Fruit fly (Drosophila melanogaster) whole organism, embryonic: ENCODE measurements around the gene dysf.
A peak's percentile ranks its signal among the peaks of the same experiment; 100 is the strongest.

Source experiments
- BtbVII ChIP-seq: fragments of 200-800 bp; sonication (Bioruptor generic); optimal IDR thresholded peaks from 3 replicates; lab custom pipeline; 2017; ENCODE audit warnings: missing biosample characterization, mild to moderate bottlenecking, missing genetic modification characterization
- CG10267 ChIP-seq: fragments of 200-800 bp; sonication (Bioruptor generic); optimal IDR thresholded peaks from 2 replicates; lab custom pipeline; 2018; ENCODE audit warnings: missing biosample characterization, mild to moderate bottlenecking, missing genetic modification characterization, moderate library complexity
- CG10321 ChIP-seq: fragments of 200-800 bp; sonication (Bioruptor generic); IDR thresholded peaks from 2 replicates; pipeline ENCODE4 v1.3.6; 2022; ENCODE audit warnings: missing biosample characterization, missing genetic modification characterization
- CG12299 ChIP-seq: fragments of 200-800 bp; sonication (Bioruptor generic); optimal IDR thresholded peaks from 2 replicates; lab custom pipeline; 2018; ENCODE audit warnings: missing biosample characterization, mild to moderate bottlenecking, missing genetic modification characterization
- CG13287 ChIP-seq: fragments of 200-800 bp; sonication (Bioruptor generic); IDR thresholded peaks from 2 replicates; pipeline ENCODE4 v1.3.6; 2022; ENCODE audit warnings: missing biosample characterization, missing genetic modification characterization; ENCODE audit not compliant: partially characterized antibody
- CG14441 ChIP-seq: fragments of 200-800 bp; sonication (Bioruptor generic); IDR thresholded peaks from 2 replicates; pipeline ENCODE4 v1.3.6; 2022; ENCODE audit warnings: missing biosample characterization, missing genetic modification characterization
- CG15073 ChIP-seq: fragments of 200-800 bp; sonication (Bioruptor generic); optimal IDR thresholded peaks from 2 replicates; lab custom pipeline; 2016; ENCODE audit warnings: missing biosample characterization, missing genetic modification characterization
- CG17328 ChIP-seq: fragments of 200-800 bp; sonication (Bioruptor generic); IDR thresholded peaks from 2 replicates; pipeline ENCODE4 v1.3.6; 2022; ENCODE audit warnings: missing biosample characterization, missing genetic modification characterization
- CG17361 ChIP-seq: fragments of 200-800 bp; sonication (Bioruptor generic); IDR thresholded peaks from 3 replicates; pipeline ENCODE4 v1.3.6; 2022; ENCODE audit warnings: missing biosample characterization, missing genetic modification characterization
- CG2712 ChIP-seq: fragments of 200-800 bp; optimal IDR thresholded peaks from 3 replicates; lab custom pipeline; 2019; ENCODE audit warnings: missing biosample characterization, mild to moderate bottlenecking, missing genetic modification characterization, moderate library complexity
- CG2875 ChIP-seq: fragments of 200-800 bp; sonication (Bioruptor generic); optimal IDR thresholded peaks from 2 replicates; lab custom pipeline; 2017; ENCODE audit warnings: missing biosample characterization, mild to moderate bottlenecking, missing genetic modification characterization, missing genetic modification reagents
- CG30020 ChIP-seq: fragments of 200-800 bp; optimal IDR thresholded peaks from 2 replicates; lab custom pipeline; 2019; ENCODE audit warnings: missing biosample characterization, mild to moderate bottlenecking, missing genetic modification characterization, moderate library complexity
- CG34224 ChIP-seq: fragments of 200-800 bp; sonication (Bioruptor generic); IDR thresholded peaks from 3 replicates; pipeline ENCODE4 v1.3.6; 2022; ENCODE audit warnings: missing biosample characterization, missing genetic modification characterization; ENCODE audit not compliant: partially characterized antibody
- CG42726 ChIP-seq: fragments of 200-800 bp; sonication (Bioruptor generic); IDR thresholded peaks from 2 replicates; pipeline ENCODE4 v1.3.6; 2022; ENCODE audit warnings: missing biosample characterization, missing genetic modification characterization; ENCODE audit not compliant: partially characterized antibody
- CG4404 ChIP-seq: fragments of 200-800 bp; sonication (Bioruptor generic); IDR thresholded peaks from 2 replicates; pipeline ENCODE4 v1.3.6; 2022; ENCODE audit warnings: missing biosample characterization, missing genetic modification characterization
- CG4617 ChIP-seq: fragments of 200-800 bp; sonication (Bioruptor generic); optimal IDR thresholded peaks from 3 replicates; lab custom pipeline; 2016; ENCODE audit warnings: missing biosample characterization, missing genetic modification characterization, borderline replicate concordance
- CHES-1-like ChIP-seq: fragments of 200-800 bp; sonication (Bioruptor generic); optimal IDR thresholded peaks from 2 replicates; lab custom pipeline; 2016; ENCODE audit warnings: missing biosample characterization, missing genetic modification characterization
- Chrac-16 ChIP-seq: fragments of 200-800 bp; sonication (Bioruptor generic); optimal IDR thresholded peaks from 3 replicates; lab custom pipeline; 2016; ENCODE audit warnings: missing biosample characterization, missing genetic modification characterization
- Dll ChIP-seq: fragments of 200-800 bp; sonication (Bioruptor generic); IDR thresholded peaks from 4 replicates; pipeline ENCODE4 v1.3.6; 2022; ENCODE audit warnings: missing biosample characterization, missing genetic modification characterization; ENCODE audit not compliant: partially characterized antibody
- HLH4C ChIP-seq: fragments of 200-800 bp; sonication (Bioruptor generic); IDR thresholded peaks from 3 replicates; pipeline ENCODE4 v1.3.6; 2022; ENCODE audit warnings: missing biosample characterization, missing genetic modification characterization; ENCODE audit not compliant: partially characterized antibody
- Hey ChIP-seq: fragments of 200-800 bp; sonication (Bioruptor generic); optimal IDR thresholded peaks from 3 replicates; lab custom pipeline; 2018; ENCODE audit warnings: missing biosample characterization, mild to moderate bottlenecking, missing genetic modification characterization
- MTF-1 ChIP-seq: fragments of 200-800 bp; sonication (Bioruptor generic); optimal IDR thresholded peaks from 2 replicates; lab custom pipeline; 2018; ENCODE audit warnings: missing biosample characterization, mild to moderate bottlenecking, missing genetic modification characterization, borderline replicate concordance
- NC2β ChIP-seq: fragments of 200-800 bp; sonication (Bioruptor generic); optimal IDR thresholded peaks from 2 replicates; lab custom pipeline; 2016; ENCODE audit warnings: missing biosample characterization, missing genetic modification characterization
- Scr ChIP-seq: fragments of 200-800 bp; sonication (Bioruptor generic); IDR thresholded peaks from 2 replicates; pipeline ENCODE4 v1.3.6; 2022; ENCODE audit warnings: missing biosample characterization, missing genetic modification characterization; ENCODE audit not compliant: partially characterized antibody
- Vsx1 ChIP-seq: fragments of 200-800 bp; sonication (Bioruptor generic); optimal IDR thresholded peaks from 2 replicates; lab custom pipeline; 2017; ENCODE audit warnings: missing biosample characterization, mild to moderate bottlenecking, missing genetic modification characterization, missing genetic modification reagents
- ato ChIP-seq: fragments of 200-800 bp; sonication (Bioruptor generic); IDR thresholded peaks from 2 replicates; pipeline ENCODE4 v1.3.6; 2022; ENCODE audit warnings: missing biosample characterization, missing genetic modification characterization; ENCODE audit not compliant: partially characterized antibody
- bab2 ChIP-seq: fragments of 200-800 bp; sonication (Bioruptor generic); optimal IDR thresholded peaks from 2 replicates; lab custom pipeline; 2016; ENCODE audit warnings: missing biosample characterization, missing genetic modification characterization
- cas ChIP-seq: fragments of 200-800 bp; sonication (Bioruptor generic); IDR thresholded peaks from 2 replicates; pipeline ENCODE4 v1.3.6; 2022; ENCODE audit warnings: missing biosample characterization, missing genetic modification characterization
- cato ChIP-seq: fragments of 200-800 bp; sonication (Bioruptor generic); optimal IDR thresholded peaks from 2 replicates; lab custom pipeline; 2016; ENCODE audit warnings: missing biosample characterization, missing genetic modification characterization, borderline replicate concordance
- chn ChIP-seq: fragments of 200-800 bp; sonication (Bioruptor generic); optimal IDR thresholded peaks from 2 replicates; lab custom pipeline; 2016; ENCODE audit warnings: missing biosample characterization, missing genetic modification characterization
- corto ChIP-seq: fragments of 200-800 bp; sonication (Bioruptor generic); optimal IDR thresholded peaks from 2 replicates; lab custom pipeline; 2016; ENCODE audit warnings: missing biosample characterization, mild to moderate bottlenecking, missing genetic modification characterization, moderate library complexity
- croc ChIP-seq: fragments of 200-800 bp; sonication (Bioruptor generic); conservative IDR thresholded peaks from 3 replicates; pipeline ENCODE4 v1.3.6; 2022; ENCODE audit warnings: missing biosample characterization, missing genetic modification characterization
- da ChIP-seq: fragments of 200-800 bp; sonication (Bioruptor generic); optimal IDR thresholded peaks from 2 replicates; lab custom pipeline; 2016; ENCODE audit warnings: missing biosample characterization, missing genetic modification characterization
- eyg ChIP-seq: fragments of 200-800 bp; sonication (Bioruptor generic); optimal IDR thresholded peaks from 3 replicates; lab custom pipeline; 2016; ENCODE audit warnings: missing biosample characterization, missing genetic modification characterization
- fd102C ChIP-seq: fragments of 200-800 bp; sonication (Bioruptor generic); optimal IDR thresholded peaks from 2 replicates; lab custom pipeline; 2018; ENCODE audit warnings: missing biosample characterization, mild to moderate bottlenecking, missing genetic modification characterization, moderate library complexity
- gem ChIP-seq: fragments of 200-800 bp; sonication (Bioruptor generic); optimal IDR thresholded peaks from 2 replicates; lab custom pipeline; 2019; ENCODE audit warnings: missing biosample characterization, mild to moderate bottlenecking, missing genetic modification characterization, moderate library complexity
- grau ChIP-seq: fragments of 200-800 bp; optimal IDR thresholded peaks from 3 replicates; lab custom pipeline; 2019; ENCODE audit warnings: missing biosample characterization, mild to moderate bottlenecking, missing genetic modification characterization, moderate library complexity
- grn ChIP-seq: fragments of 200-800 bp; sonication (Bioruptor generic); optimal IDR thresholded peaks from 3 replicates; lab custom pipeline; 2017; ENCODE audit warnings: missing biosample characterization, missing genetic modification characterization
- kni ChIP-seq: fragments of 200-800 bp; sonication (Bioruptor generic); optimal IDR thresholded peaks from 3 replicates; lab custom pipeline; 2017; ENCODE audit warnings: mild to moderate bottlenecking, missing biosample characterization, missing genetic modification reagents, missing genetic modification characterization
- lmd ChIP-seq: fragments of 200-800 bp; sonication (Bioruptor generic); IDR thresholded peaks from 2 replicates; pipeline ENCODE4 v1.3.6; 2022; ENCODE audit warnings: missing biosample characterization, missing genetic modification characterization
- nom ChIP-seq: fragments of 200-800 bp; sonication (Bioruptor generic); optimal IDR thresholded peaks from 2 replicates; lab custom pipeline; 2017; ENCODE audit warnings: missing biosample characterization, missing genetic modification characterization, mild to moderate bottlenecking, moderate library complexity, missing genetic modification reagents
- pfk ChIP-seq: fragments of 200-800 bp; sonication (Bioruptor generic); optimal IDR thresholded peaks from 2 replicates; lab custom pipeline; 2018; ENCODE audit warnings: missing biosample characterization, mild to moderate bottlenecking, missing genetic modification characterization, moderate library complexity
- sisA ChIP-seq: fragments of 200-800 bp; sonication (Bioruptor generic); IDR thresholded peaks from 2 replicates; pipeline ENCODE4 v1.3.6; 2022; ENCODE audit warnings: missing biosample characterization, missing genetic modification characterization
- slbo ChIP-seq: fragments of 200-800 bp; sonication (Bioruptor generic); IDR thresholded peaks from 2 replicates; pipeline ENCODE4 v1.3.6; 2022; ENCODE audit warnings: missing biosample characterization, missing genetic modification characterization
- tap ChIP-seq: fragments of 200-800 bp; optimal IDR thresholded peaks from 3 replicates; lab custom pipeline; 2019; ENCODE audit warnings: missing biosample characterization, mild to moderate bottlenecking, missing genetic modification characterization, moderate library complexity
- tx ChIP-seq: fragments of 200-800 bp; sonication (Bioruptor generic); optimal IDR thresholded peaks from 2 replicates; lab custom pipeline; 2016; ENCODE audit warnings: missing biosample characterization, missing genetic modification characterization
- wdn ChIP-seq: fragments of 200-800 bp; sonication (Bioruptor generic); IDR thresholded peaks from 2 replicates; pipeline ENCODE4 v1.3.6; 2022; ENCODE audit warnings: missing biosample characterization, missing genetic modification characterization
- wor ChIP-seq: fragments of 200-800 bp; sonication (Bioruptor generic); IDR thresholded peaks from 2 replicates; pipeline ENCODE4 v1.3.6; 2022; ENCODE audit warnings: missing biosample characterization, missing genetic modification characterization
- zen2 ChIP-seq: fragments of 200-800 bp; sonication (Bioruptor generic); IDR thresholded peaks from 3 replicates; pipeline ENCODE4 v1.3.6; 2022; ENCODE audit warnings: missing biosample characterization, missing genetic modification characterization; ENCODE audit not compliant: partially characterized antibody

The dysf gene

dm6 chr3R:26055214-26055632, 43.3 kb downstream of the dysf start, which contains the start of gene Cmpk (continued):
- no peak for TF ChIP-seq CG4404 (GFP tag; lab: Robert Waterston, UW)
- TF ChIP-seq croc (GFP tag; lab: Robert Waterston, UW) = no peak
- peak; percentile 80 for TF ChIP-seq corto (GFP tag; lab: Kevin White, UChicago)
- TF ChIP-seq CG34224 = peak; percentile 40; the same call in 1 of the 3 replicates
- no peak for TF ChIP-seq grn (GFP tag; lab: Kevin White, UChicago)
- TF ChIP-seq BtbVII (GFP tag; lab: Kevin White, UChicago) = peak; percentile 77
- no peak for TF ChIP-seq Hey (tag; lab: Kevin White, UChicago)
- TF ChIP-seq bab2 = peak; percentile 12
- no peak for TF ChIP-seq CG30020 (tag; lab: Kevin White, UChicago)
- peak; percentile 17 for TF ChIP-seq Chrac-16 (GFP tag; lab: Kevin White, UChicago)
- peak; percentile 26; the same call in 1 of the 2 replicates for TF ChIP-seq CG10321 (GFP tag; lab: Robert Waterston, UW)
- peak; percentile 94 for TF ChIP-seq CG10267 (tag; lab: Kevin White, UChicago)
- peak; percentile 56; the same call in 1 of the 3 replicates for TF ChIP-seq CG17361 (GFP tag; lab: Robert Waterston, UW)
- peak; percentile 83 for TF ChIP-seq kni (GFP tag; lab: Kevin White, UChicago)
- TF ChIP-seq Vsx1 (GFP tag; lab: Kevin White, UChicago) = no peak
- peak; percentile 73 for TF ChIP-seq CG2712
- peak; percentile 46 for TF ChIP-seq gem (tag; lab: Kevin White, UChicago)
- TF ChIP-seq CG17328 (GFP tag; lab: Robert Waterston, UW) = peak; percentile 65
- peak; percentile 62 for TF ChIP-seq grau (tag; lab: Kevin White, UChicago)
- peak; percentile 31 for TF ChIP-seq NC2β
- no peak for TF ChIP-seq da (GFP tag; lab: Kevin White, UChicago)
- peak; percentile 43 for TF ChIP-seq eyg (GFP tag; lab: Kevin White, UChicago)
- no peak for TF ChIP-seq cas (GFP tag; lab: Robert Waterston, UW)
- TF ChIP-seq chn = peak; percentile 14
- peak; percentile 44; the same call in 1 of the 2 replicates for TF ChIP-seq Scr (GFP tag; lab: Robert Waterston, UW)
- 0 out of 2 replicates have a peak, but pooled peaks have one; percentile 4 for TF ChIP-seq sisA (GFP tag; lab: Robert Waterston, UW)
- TF ChIP-seq CG12299 = peak; percentile 47
- TF ChIP-seq CG2875 (GFP tag; lab: Kevin White, UChicago) = peak; percentile 74
- TF ChIP-seq CHES-1-like = peak; percentile 44
- peak; percentile 42; the same call in 2 of the 3 replicates for TF ChIP-seq zen2 (GFP tag; lab: Robert Waterston, UW)
- peak; percentile 53 for TF ChIP-seq fd102C
- TF ChIP-seq nom (GFP tag; lab: Kevin White, UChicago) = peak; percentile 80
- no peak for TF ChIP-seq wdn (GFP tag; lab: Robert Waterston, UW)
- no peak for TF ChIP-seq cato
- TF ChIP-seq CG15073 (GFP tag; lab: Kevin White, UChicago) = no peak
- peak; percentile 54; the same call in 2 of the 4 replicates for TF ChIP-seq Dll
- peak; percentile 33; the same call in 1 of the 2 replicates for TF ChIP-seq ato (GFP tag; lab: Robert Waterston, UW)
- no peak for TF ChIP-seq HLH4C
- peak; percentile 58 for TF ChIP-seq CG13287 (GFP tag; lab: Robert Waterston, UW)
- peak; percentile 58; the same call in 1 of the 2 replicates for TF ChIP-seq CG42726 (GFP tag; lab: Robert Waterston, UW)
- no peak for TF ChIP-seq CG14441
- TF ChIP-seq CG4617 = peak; percentile 69
- no peak for TF ChIP-seq wor (GFP tag; lab: Robert Waterston, UW)
- TF ChIP-seq MTF-1 (GFP tag; lab: Kevin White, UChicago) = peak; percentile 86
- TF ChIP-seq slbo = peak; percentile 52
- peak; percentile 65 for TF ChIP-seq pfk (GFP tag; lab: Kevin White, UChicago)
- no peak for TF ChIP-seq tx
- TF ChIP-seq tap (tag; lab: Kevin White, UChicago) = peak; percentile 72
- TF ChIP-seq lmd (GFP tag; lab: Robert Waterston, UW) = peak; percentile 37; the same call in 1 of the 2 replicates
